Worm (Caenorhabditis elegans) whole organism, dauer: ENCODE results near the gene F53C3.7.

Experiments
- unc-62 ChIP-seq: sonication (generic microtip); optimal IDR thresholded peaks from 2 replicates; lab custom pipeline; 2017; ENCODE audit warnings: missing biosample characterization, missing genetic modification reagents, missing genetic modification characterization

F53C3.7 gene

ce11 chrII:3934085-3934484, 39.2 kb downstream of the F53C3.7 start, which contains the start of gene Y14H12B.1:
Gene Y14H12B.1, plus strand, starts transcription at chrII:3934447.
- no peak for TF ChIP-seq unc-62 (GFP tag; lab: Kevin White, UChicago)

- no peak for TF ChIP-seq unc-62 (GFP tag; lab: Kevin White, UChicago)
Measured at ce11 chrII:3935098-3935497, 40.2 kb downstream of the F53C3.7 start.

- no peak for TF ChIP-seq unc-62 (GFP tag; lab: Kevin White, UChicago)
Measured at ce11 chrII:3935990-3936389, 41.1 kb downstream of the F53C3.7 start.
